Fruit fly (Drosophila melanogaster): Measurements from ENCODE around the gene CREG.

DNA sequence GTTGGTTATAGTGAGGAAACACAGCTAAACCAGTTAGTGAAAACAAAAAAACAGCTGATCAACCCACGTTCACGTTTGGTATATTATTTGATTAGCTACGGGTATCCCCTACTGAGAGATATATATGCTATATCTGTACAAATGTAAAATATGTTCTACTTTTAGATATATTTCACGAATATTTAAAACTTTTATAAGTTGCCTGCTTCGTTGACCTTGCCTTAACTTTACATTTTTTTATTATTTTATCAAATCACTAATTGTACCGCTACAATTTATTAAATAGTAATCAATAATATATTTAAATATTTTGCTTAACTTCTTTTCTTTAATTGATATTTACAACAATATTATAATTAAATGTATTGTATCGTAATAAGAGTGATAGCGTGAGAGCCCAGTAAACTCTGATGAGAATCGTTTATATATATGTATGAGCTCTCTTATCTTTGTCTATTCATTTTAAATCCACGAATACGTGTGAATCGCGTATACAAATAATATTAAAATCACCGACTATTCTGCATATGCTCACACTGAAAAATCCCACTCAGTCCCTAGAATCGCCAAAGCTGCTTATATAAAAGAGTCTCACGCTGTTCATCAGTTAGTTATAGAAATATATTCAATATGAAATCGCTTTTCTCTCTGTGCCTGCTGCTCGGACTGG, 18.2 kb upstream of the CREG start, which contains the start of gene CG42821:
- no peak for TF ChIP-seq CG8478 (optimal IDR thresholded peaks at IDR 0.05)
- no peak for TF ChIP-seq CTCF (optimal IDR thresholded peaks at IDR 0.05)
